Fruit fly (Drosophila melanogaster) whole organism, wandering third instar larva: ENCODE measurements around the gene Blos2.

Experiments used
- Abd-B ChIP-seq: fragments of >200 bp; optimal IDR thresholded peaks from 2 replicates; lab custom pipeline; 2017; ENCODE audit warnings: missing biosample characterization, missing genetic modification characterization
- CG32264 ChIP-seq: fragments of 200-800 bp; sonication (Bioruptor generic); optimal IDR thresholded peaks from 2 replicates; lab custom pipeline; 2016; ENCODE audit warnings: missing biosample characterization, missing genetic modification characterization
- CG9705 ChIP-seq: fragments of 200-800 bp; sonication (Bioruptor generic); optimal IDR thresholded peaks from 2 replicates; lab custom pipeline; 2018; ENCODE audit warnings: missing biosample characterization, mild to moderate bottlenecking, missing genetic modification characterization
- CrebA ChIP-seq: fragments of 200-800 bp; sonication (Bioruptor generic); optimal IDR thresholded peaks from 2 replicates; lab custom pipeline; 2016; ENCODE audit warnings: missing biosample characterization, mild to moderate bottlenecking, missing genetic modification characterization, borderline replicate concordance
- Dfd ChIP-seq: fragments of >200 bp; optimal IDR thresholded peaks from 2 replicates; lab custom pipeline; 2017; ENCODE audit warnings: missing biosample characterization, missing genetic modification characterization
- Dif ChIP-seq: fragments of 200-275, 200-300 bp; sonication (Bioruptor generic); optimal IDR thresholded peaks from 2 replicates; lab custom pipeline; 2018; ENCODE audit warnings: missing biosample characterization, missing genetic modification characterization; ENCODE audit not compliant: partially characterized antibody
- GATAd ChIP-seq: sonication (Bioruptor generic); optimal IDR thresholded peaks from 2 replicates; lab custom pipeline; 2016; ENCODE audit warnings: missing biosample characterization, missing genetic modification characterization
- HLH106 ChIP-seq: fragments of 200-800 bp; optimal IDR thresholded peaks from 3 replicates; lab custom pipeline; 2019; ENCODE audit warnings: missing biosample characterization, mild to moderate bottlenecking, missing genetic modification characterization, moderate library complexity
- Hnf4 ChIP-seq: fragments of 200-800 bp; sonication (Bioruptor generic); optimal IDR thresholded peaks from 2 replicates; lab custom pipeline; 2016; ENCODE audit warnings: missing biosample characterization, mild to moderate bottlenecking, missing genetic modification characterization
- Hr78 ChIP-seq: fragments of >200 bp; optimal IDR thresholded peaks from 2 replicates; lab custom pipeline; 2017; ENCODE audit warnings: missing biosample characterization, missing genetic modification characterization
- Hr83 ChIP-seq: fragments of 200-300 bp; sonication (Bioruptor generic); optimal IDR thresholded peaks from 2 replicates; lab custom pipeline; 2016; ENCODE audit warnings: missing biosample characterization, mild to moderate bottlenecking, missing genetic modification characterization, moderate library complexity; ENCODE audit not compliant: poor library complexity, severe bottlenecking
- Jra ChIP-seq: sonication (Bioruptor generic); optimal IDR thresholded peaks from 2 replicates; lab custom pipeline; 2016; ENCODE audit warnings: missing biosample characterization, missing genetic modification characterization
- Mio ChIP-seq: sonication (Bioruptor generic); optimal IDR thresholded peaks from 2 replicates; lab custom pipeline; 2016; ENCODE audit warnings: missing biosample characterization, missing genetic modification characterization
- Myc ChIP-seq: fragments of >200 bp; optimal IDR thresholded peaks from 2 replicates; lab custom pipeline; 2017
- N ChIP-seq: fragments of >200 bp; optimal IDR thresholded peaks from 2 replicates; lab custom pipeline; 2018; ENCODE audit warnings: missing biosample characterization, missing external identifiers, missing genetic modification characterization
- OdsH ChIP-seq: fragments of 200-800 bp; sonication (Bioruptor generic); optimal IDR thresholded peaks from 2 replicates; lab custom pipeline; 2016; ENCODE audit warnings: missing biosample characterization, mild to moderate bottlenecking, missing genetic modification characterization
- Rel ChIP-seq, 2 experiments: fragments of 200-800 bp; sonication (Bioruptor generic) in 1 of 2; optimal IDR thresholded peaks; 2 replicates in 1 of 2; 3 replicates in 1 of 2; lab custom pipeline; 2016 to 2019; ENCODE audit warnings: mild to moderate bottlenecking in 2 of 2, missing biosample characterization in 2 of 2, missing genetic modification characterization in 2 of 2, moderate library complexity in 1 of 2
- Sp1 ChIP-seq: fragments of 200-800 bp; sonication (Bioruptor generic); optimal IDR thresholded peaks from 3 replicates; lab custom pipeline; 2019; ENCODE audit warnings: missing biosample characterization, mild to moderate bottlenecking, missing genetic modification characterization, moderate library complexity
- Vsx2 ChIP-seq: fragments of 200-300, 225-300 bp; sonication (Bioruptor generic); optimal IDR thresholded peaks from 2 replicates; lab custom pipeline; 2018; ENCODE audit warnings: missing biosample characterization, missing genetic modification characterization; ENCODE audit not compliant: partially characterized antibody
- br ChIP-seq: fragments of 200-800 bp; sonication (Bioruptor generic); optimal IDR thresholded peaks from 2 replicates; lab custom pipeline; 2016; ENCODE audit warnings: missing biosample characterization, missing genetic modification characterization
- brk ChIP-seq: fragments of 200-800 bp; sonication (Bioruptor generic); optimal IDR thresholded peaks from 2 replicates; lab custom pipeline; 2016; ENCODE audit warnings: missing biosample characterization, mild to moderate bottlenecking, missing genetic modification characterization
- dl ChIP-seq, 2 experiments: fragments of 175-275, 200-275 bp in 1 of 2; fragments of 200-275 bp in 1 of 2; sonication (Bioruptor generic); optimal IDR thresholded peaks; lab custom pipeline; 2018; ENCODE audit warnings: mild to moderate bottlenecking in 2 of 2, missing biosample characterization in 2 of 2, missing genetic modification characterization in 2 of 2, moderate library complexity in 2 of 2; ENCODE audit not compliant: partially characterized antibody in 2 of 2, insufficient read depth in 1 of 2
- dmrt93B ChIP-seq: fragments of 200-800 bp; sonication (Bioruptor generic); optimal IDR thresholded peaks from 2 replicates; lab custom pipeline; 2018; ENCODE audit warnings: missing biosample characterization, mild to moderate bottlenecking, missing genetic modification characterization
- dsf ChIP-seq: sonication (Bioruptor generic); optimal IDR thresholded peaks from 2 replicates; lab custom pipeline; 2016; ENCODE audit warnings: missing biosample characterization, missing genetic modification characterization, borderline replicate concordance
- ey ChIP-seq: fragments of 200-800 bp; sonication (Bioruptor generic); optimal IDR thresholded peaks from 2 replicates; lab custom pipeline; 2016; ENCODE audit warnings: missing biosample characterization, missing genetic modification characterization
- foxo ChIP-seq, 2 experiments: fragments of 200-800 bp; sonication (Bioruptor generic); optimal IDR thresholded peaks; 2 replicates in 1 of 2; 3 replicates in 1 of 2; lab custom pipeline; 2016 to 2017; ENCODE audit warnings: missing biosample characterization in 2 of 2, missing genetic modification characterization in 2 of 2
- fru ChIP-seq: fragments of 200-800 bp; sonication (Bioruptor generic); optimal IDR thresholded peaks from 3 replicates; lab custom pipeline; 2016; ENCODE audit warnings: missing biosample characterization, mild to moderate bottlenecking, missing genetic modification characterization
- h ChIP-seq: fragments of 200-800 bp; sonication (Bioruptor generic); optimal IDR thresholded peaks from 3 replicates; lab custom pipeline; 2016; ENCODE audit warnings: missing biosample characterization, mild to moderate bottlenecking, missing genetic modification characterization
- jim ChIP-seq: fragments of 175-275, 200-325 bp; sonication (Bioruptor generic); optimal IDR thresholded peaks from 2 replicates; lab custom pipeline; 2016; ENCODE audit warnings: missing biosample characterization, mild to moderate bottlenecking, missing genetic modification characterization
- lola ChIP-seq: fragments of >200 bp; optimal IDR thresholded peaks from 2 replicates; lab custom pipeline; 2017; ENCODE audit warnings: missing biosample characterization, missing genetic modification characterization
- pan ChIP-seq: fragments of >200 bp; optimal IDR thresholded peaks from 2 replicates; lab custom pipeline; 2017
- psq ChIP-seq: fragments of 200-800 bp; sonication (Bioruptor generic); optimal IDR thresholded peaks from 3 replicates; lab custom pipeline; 2017; ENCODE audit warnings: missing biosample characterization, mild to moderate bottlenecking, missing genetic modification characterization, moderate library complexity
- rgr ChIP-seq: fragments of 200-800 bp; sonication (Bioruptor generic); optimal IDR thresholded peaks from 3 replicates; lab custom pipeline; 2016; ENCODE audit warnings: missing biosample characterization, mild to moderate bottlenecking, missing genetic modification characterization
- sage ChIP-seq: fragments of 200-800 bp; sonication (Bioruptor generic); optimal IDR thresholded peaks from 2 replicates; lab custom pipeline; 2016; ENCODE audit warnings: missing biosample characterization, mild to moderate bottlenecking, missing genetic modification characterization
- sv ChIP-seq: fragments of 200-800 bp; sonication (Bioruptor generic); optimal IDR thresholded peaks from 3 replicates; lab custom pipeline; 2016; ENCODE audit warnings: missing biosample characterization, missing genetic modification characterization
- tai ChIP-seq: sonication (Bioruptor generic); optimal IDR thresholded peaks from 2 replicates; lab custom pipeline; 2016; ENCODE audit warnings: missing biosample characterization, missing genetic modification characterization
- usp ChIP-seq: fragments of >200 bp; optimal IDR thresholded peaks from 2 replicates; lab custom pipeline; 2017; ENCODE audit warnings: missing biosample characterization, missing genetic modification characterization
- woc ChIP-seq: sonication (Bioruptor generic); optimal IDR thresholded peaks from 2 replicates; lab custom pipeline; 2016; ENCODE audit warnings: missing biosample characterization, mild to moderate bottlenecking, missing genetic modification characterization

Gene Blos2

DNA sequence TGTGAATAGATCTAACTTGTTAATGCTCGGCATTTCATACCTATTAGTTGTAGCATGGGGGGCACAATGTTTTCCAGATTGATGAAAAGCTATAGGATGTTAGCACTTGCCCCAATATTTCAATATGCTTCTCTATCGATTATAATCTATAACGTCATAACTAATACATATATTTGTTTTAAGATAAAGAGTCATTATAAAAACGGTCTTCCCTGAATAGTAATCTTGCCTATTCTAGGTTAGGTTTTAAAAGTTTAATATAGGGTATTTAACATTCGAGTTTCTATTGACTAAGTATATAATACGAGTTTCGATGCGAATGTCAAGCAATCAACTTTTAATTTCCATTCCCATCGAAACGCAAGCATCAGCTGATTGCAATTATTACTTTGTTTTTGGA is at the start of gene Blos2, which contains the start of gene CG6321:
TSS of gene Blos2 (plus strand) at position 372 of the 400 bp plus-strand sequence.
TSS of gene CG6321 (minus strand) at position 25 of the 400 bp plus-strand sequence.
- no peak for TF ChIP-seq pan (lab: Kevin White, UChicago)
- peak; percentile 74 for TF ChIP-seq HLH106
- peak; percentile 23 for TF ChIP-seq sv (GFP tag; lab: Kevin White, UChicago)
- peak; percentile 84 for TF ChIP-seq h (GFP tag; lab: Kevin White, UChicago)
- TF ChIP-seq Abd-B (GFP tag; lab: Kevin White, UChicago) = no peak
- no peak for TF ChIP-seq Mio (GFP tag; lab: Kevin White, UChicago)
- no peak for TF ChIP-seq Vsx2 (GFP tag; lab: Kevin White, UChicago)
- no peak for TF ChIP-seq dsf (GFP tag; lab: Kevin White, UChicago)
- TF ChIP-seq CG9705 (GFP tag; lab: Kevin White, UChicago) = peak; percentile 29
- no peak for TF ChIP-seq brk
- no peak for TF ChIP-seq Dfd (GFP tag; lab: Kevin White, UChicago)
- TF ChIP-seq GATAd (GFP tag; lab: Kevin White, UChicago) = no peak
- peak; percentile 59 for TF ChIP-seq Hnf4 (GFP tag; lab: Kevin White, UChicago)
- TF ChIP-seq Hr78 (GFP tag; lab: Kevin White, UChicago) = no peak
- TF ChIP-seq Sp1 (GFP tag; lab: Kevin White, UChicago) = peak; percentile 77
- TF ChIP-seq lola (GFP tag; lab: Kevin White, UChicago) = no peak
- peak in 1 of 2 experiments; percentile 82 for TF ChIP-seq foxo (GFP tag; optimal IDR thresholded peaks at IDR 0.05; lab: Kevin White, UChicago)
- peak; percentile 77 for TF ChIP-seq fru (GFP tag; lab: Kevin White, UChicago)
- peak; percentile 31 for TF ChIP-seq sage
- no peak for TF ChIP-seq dl (GFP tag; optimal IDR thresholded peaks at IDR 0.05; lab: Kevin White, UChicago; ENCODE audit: insufficient read depth in 1 of 2, partially characterized antibody in 2 of 2)
- TF ChIP-seq CG32264 (GFP tag; lab: Kevin White, UChicago) = peak; percentile 18
- TF ChIP-seq Dif (GFP tag; lab: Kevin White, UChicago) = no peak
- peak; percentile 50 for TF ChIP-seq psq
- no peak for TF ChIP-seq CrebA (GFP tag; lab: Kevin White, UChicago)
- TF ChIP-seq tai (GFP tag; lab: Kevin White, UChicago) = no peak
- TF ChIP-seq jim (GFP tag; lab: Kevin White, UChicago) = no peak
- TF ChIP-seq rgr (GFP tag; lab: Kevin White, UChicago) = peak; percentile 78
- peak; percentile 66 for TF ChIP-seq ey (GFP tag; lab: Kevin White, UChicago)
- TF ChIP-seq OdsH (GFP tag; lab: Kevin White, UChicago) = peak; percentile 72
- no peak for TF ChIP-seq Rel (GFP tag; optimal IDR thresholded peaks at IDR 0.05; lab: Kevin White, UChicago)
- TF ChIP-seq Rel (tag; optimal IDR thresholded peaks at IDR 0.05; lab: Kevin White, UChicago) = peak; percentile 23
- no peak for TF ChIP-seq Hr83
- TF ChIP-seq dmrt93B (GFP tag; lab: Kevin White, UChicago) = no peak
- no peak for TF ChIP-seq N (GFP tag; lab: Kevin White, UChicago)
- TF ChIP-seq br (GFP tag; lab: Kevin White, UChicago) = peak; percentile 63
- peak; percentile 80 for TF ChIP-seq woc
- TF ChIP-seq Myc = no peak
- TF ChIP-seq Jra = peak; percentile 37
- no peak for TF ChIP-seq usp (GFP tag; lab: Kevin White, UChicago)
- TF ChIP-seq, all 38 proteins: peak for 18

DNA sequence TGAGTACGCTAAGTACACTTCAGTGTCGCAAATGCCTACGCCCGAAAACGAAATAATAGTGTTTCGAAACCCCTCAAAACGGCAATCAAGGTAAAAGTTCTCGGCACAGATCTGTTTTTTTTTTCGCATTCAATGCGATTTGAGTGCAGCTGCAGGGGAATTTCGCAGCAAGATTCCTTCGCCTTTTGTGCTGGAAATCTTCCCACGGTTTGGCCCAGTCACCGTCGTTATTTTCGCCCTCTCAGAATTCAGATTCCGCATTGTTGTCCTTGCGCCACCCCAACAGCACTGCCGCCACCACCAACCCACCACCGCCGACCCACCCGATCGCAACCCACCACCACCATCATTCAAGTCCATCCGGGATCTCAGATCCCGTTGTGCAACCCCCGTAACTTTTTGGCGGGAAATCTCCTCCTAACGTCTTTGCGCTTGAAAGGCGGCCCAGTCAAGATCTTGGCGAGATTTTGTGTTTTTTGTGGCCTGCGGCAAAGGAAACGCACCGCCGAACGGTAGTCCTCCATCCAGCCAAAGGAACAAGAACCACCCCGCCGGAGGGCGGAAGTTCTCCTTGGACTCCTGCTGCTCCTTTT is 49.7 kb upstream of the Blos2 start:
- no peak for TF ChIP-seq sage
- no peak for TF ChIP-seq HLH106
- no peak for TF ChIP-seq br (GFP tag; lab: Kevin White, UChicago)
- TF ChIP-seq brk = no peak
- TF ChIP-seq Rel (GFP tag; optimal IDR thresholded peaks at IDR 0.05; lab: Kevin White, UChicago) = no peak
- TF ChIP-seq Rel (tag; optimal IDR thresholded peaks at IDR 0.05; lab: Kevin White, UChicago) = no peak
- no peak for TF ChIP-seq pan (lab: Kevin White, UChicago)
- TF ChIP-seq tai (GFP tag; lab: Kevin White, UChicago) = no peak
- TF ChIP-seq fru (GFP tag; lab: Kevin White, UChicago) = no peak
- no peak for TF ChIP-seq usp (GFP tag; lab: Kevin White, UChicago)
